Fruit fly (Drosophila melanogaster) whole organism, wandering third instar larva: Measurements from ENCODE around the gene CG43402.
A peak's percentile ranks its signal among the peaks of the same experiment; 100 is the strongest.

ENCODE experiments used
- CrebA ChIP-seq: fragments of 200-800 bp; sonication (Bioruptor generic); optimal IDR thresholded peaks from 2 replicates; lab custom pipeline; 2016; ENCODE audit warnings: missing biosample characterization, mild to moderate bottlenecking, missing genetic modification characterization, borderline replicate concordance
- Dfd ChIP-seq: fragments of >200 bp; optimal IDR thresholded peaks from 2 replicates; lab custom pipeline; 2017; ENCODE audit warnings: missing biosample characterization, missing genetic modification characterization
- Hr83 ChIP-seq: fragments of 200-300 bp; sonication (Bioruptor generic); optimal IDR thresholded peaks from 2 replicates; lab custom pipeline; 2016; ENCODE audit warnings: missing biosample characterization, mild to moderate bottlenecking, missing genetic modification characterization, moderate library complexity; ENCODE audit not compliant: poor library complexity, severe bottlenecking
- Myc ChIP-seq: fragments of >200 bp; optimal IDR thresholded peaks from 2 replicates; lab custom pipeline; 2017
- N ChIP-seq: fragments of >200 bp; optimal IDR thresholded peaks from 2 replicates; lab custom pipeline; 2018; ENCODE audit warnings: missing biosample characterization, missing external identifiers, missing genetic modification characterization
- OdsH ChIP-seq: fragments of 200-800 bp; sonication (Bioruptor generic); optimal IDR thresholded peaks from 2 replicates; lab custom pipeline; 2016; ENCODE audit warnings: missing biosample characterization, mild to moderate bottlenecking, missing genetic modification characterization
- brk ChIP-seq: fragments of 200-800 bp; sonication (Bioruptor generic); optimal IDR thresholded peaks from 2 replicates; lab custom pipeline; 2016; ENCODE audit warnings: missing biosample characterization, mild to moderate bottlenecking, missing genetic modification characterization
- h ChIP-seq: fragments of 200-800 bp; sonication (Bioruptor generic); optimal IDR thresholded peaks from 3 replicates; lab custom pipeline; 2016; ENCODE audit warnings: missing biosample characterization, mild to moderate bottlenecking, missing genetic modification characterization
- lola ChIP-seq: fragments of >200 bp; optimal IDR thresholded peaks from 2 replicates; lab custom pipeline; 2017; ENCODE audit warnings: missing biosample characterization, missing genetic modification characterization
- psq ChIP-seq: fragments of 200-800 bp; sonication (Bioruptor generic); optimal IDR thresholded peaks from 3 replicates; lab custom pipeline; 2017; ENCODE audit warnings: missing biosample characterization, mild to moderate bottlenecking, missing genetic modification characterization, moderate library complexity
- rgr ChIP-seq: fragments of 200-800 bp; sonication (Bioruptor generic); optimal IDR thresholded peaks from 3 replicates; lab custom pipeline; 2016; ENCODE audit warnings: missing biosample characterization, mild to moderate bottlenecking, missing genetic modification characterization
- sage ChIP-seq: fragments of 200-800 bp; sonication (Bioruptor generic); optimal IDR thresholded peaks from 2 replicates; lab custom pipeline; 2016; ENCODE audit warnings: missing biosample characterization, mild to moderate bottlenecking, missing genetic modification characterization
- usp ChIP-seq: fragments of >200 bp; optimal IDR thresholded peaks from 2 replicates; lab custom pipeline; 2017; ENCODE audit warnings: missing biosample characterization, missing genetic modification characterization

- TF ChIP-seq CrebA (no peak), psq (GFP tag; lab: Kevin White, UChicago) (peak; percentile 60), sage (GFP tag; lab: Kevin White, UChicago) (no peak), N (no peak), rgr (GFP tag; lab: Kevin White, UChicago) (peak; percentile 68), Hr83 (GFP tag; lab: Kevin White, UChicago) (no peak), lola (GFP tag; lab: Kevin White, UChicago) (no peak), Myc (lab: Kevin White, UChicago) (no peak), h (peak; percentile 76), brk (GFP tag; lab: Kevin White, UChicago) (peak; percentile 23), OdsH (GFP tag; lab: Kevin White, UChicago) (peak; percentile 72), usp (GFP tag; lab: Kevin White, UChicago) (no peak), Dfd (no peak)
Measured at dm6 chr2L:1473427-1473826, 31.0 kb downstream of the CG43402 start.
